Worm (Caenorhabditis elegans): ENCODE results near the gene timm-17B.1.

timm-17B.1 gene

ce11 chrIV:4725478-4725920 is 19.8 kb downstream of the timm-17B.1 start (continued):
- peak; percentile 100 for TF ChIP-seq mab-9 (GFP tag; IDR thresholded peaks at IDR 0.05)
- TF ChIP-seq sox-4 (tag; optimal IDR thresholded peaks at IDR 0.05), result peak; percentile 81
- TF ChIP-seq C04F5.9 (tag; optimal IDR thresholded peaks at IDR 0.05), result peak; percentile 84
- TF ChIP-seq lin-35 (GFP tag; optimal IDR thresholded peaks at IDR 0.05), result peak; percentile 29 to 43
- TF ChIP-seq fkh-10 (GFP tag; optimal IDR thresholded peaks at IDR 0.05), result peak; percentile 16
- peak; percentile 35 for TF ChIP-seq jun-1 (tag; optimal IDR thresholded peaks at IDR 0.05)
- TF ChIP-seq nhr-90 (tag; optimal IDR thresholded peaks at IDR 0.05; ENCODE audit: poor library complexity), result peak; percentile 90
- peak; percentile 97 for TF ChIP-seq nhr-47 (tag; optimal IDR thresholded peaks at IDR 0.05)
- TF ChIP-seq lsy-2 (tag; optimal IDR thresholded peaks at IDR 0.05), result peak; percentile 95 to 96
- TF ChIP-seq lir-3 (tag; optimal IDR thresholded peaks at IDR 0.05; ENCODE audit: poor library complexity), result peak; percentile 78
- peak; percentile 24 for TF ChIP-seq lin-39 (tag; optimal IDR thresholded peaks at IDR 0.05)

ce11 chrIV:4724562-4724961 is 20.7 kb downstream of the timm-17B.1 start, which contains the start of gene K08F11.1:
Gene K08F11.1, plus strand, starts transcription at chrIV:4724862.
- TF ChIP-seq zag-1 (tag; optimal IDR thresholded peaks at IDR 0.05) (no peak), swsn-7 (tag; optimal IDR thresholded peaks at IDR 0.05) (no peak), rnt-1 (tag; optimal IDR thresholded peaks at IDR 0.05) (no peak), sox-4 (tag; optimal IDR thresholded peaks at IDR 0.05) (no peak), tlp-1 (tag; optimal IDR thresholded peaks at IDR 0.05) (no peak), nhr-12 (tag; optimal IDR thresholded peaks at IDR 0.05) (no peak), lin-39 (tag; optimal IDR thresholded peaks at IDR 0.05) (no peak), ztf-4 (tag; optimal IDR thresholded peaks at IDR 0.05) (no peak), skn-1 (tag; optimal IDR thresholded peaks at IDR 0.05) (no peak), snu-23 (GFP tag; optimal IDR thresholded peaks at IDR 0.05) (no peak), ama-1 (optimal IDR thresholded peaks at IDR 0.05) (no peak), efl-1 (optimal IDR thresholded peaks at IDR 0.05) (no peak), efl-1 (GFP tag; optimal IDR thresholded peaks at IDR 0.05 in 1 of 2) (no peak), snpc-4 (tag; optimal IDR thresholded peaks at IDR 0.05) (no peak), lsy-2 (tag; optimal IDR thresholded peaks at IDR 0.05) (no peak), nhr-71 (tag; optimal IDR thresholded peaks at IDR 0.05) (no peak), C04F5.9 (tag; optimal IDR thresholded peaks at IDR 0.05) (no peak), mab-9 (GFP tag; IDR thresholded peaks at IDR 0.05) (no peak), lin-13 (GFP tag; optimal IDR thresholded peaks at IDR 0.05) (no peak)

- TF ChIP-seq mef-2 (tag; optimal IDR thresholded peaks at IDR 0.05), result no peak
- no peak for TF ChIP-seq sox-4 (tag; optimal IDR thresholded peaks at IDR 0.05)
- TF ChIP-seq efl-3 (GFP tag; optimal IDR thresholded peaks at IDR 0.05), result no peak
- TF ChIP-seq hpl-2 (GFP tag; optimal IDR thresholded peaks at IDR 0.05), result no peak
- TF ChIP-seq fkh-4 (tag; optimal IDR thresholded peaks at IDR 0.05; ENCODE audit: borderline replicate concordance), result no peak
- TF ChIP-seq ceh-90 (tag; optimal IDR thresholded peaks at IDR 0.05), result no peak
- TF ChIP-seq nhr-90 (tag; optimal IDR thresholded peaks at IDR 0.05; ENCODE audit: poor library complexity), result no peak
- no peak for TF ChIP-seq sptf-1 (tag; optimal IDR thresholded peaks at IDR 0.05)
- no peak for TF ChIP-seq mab-9 (GFP tag; IDR thresholded peaks at IDR 0.05)
- TF ChIP-seq elt-2 (tag; optimal IDR thresholded peaks at IDR 0.05), result no peak
- no peak for TF ChIP-seq unc-62 (GFP tag; optimal IDR thresholded peaks at IDR 0.05)
- TF ChIP-seq C04F5.9 (tag; optimal IDR thresholded peaks at IDR 0.05), result no peak
- no peak for TF ChIP-seq ama-1 (optimal IDR thresholded peaks at IDR 0.05)
- no peak for TF ChIP-seq nhr-19 (GFP tag; conservative IDR thresholded peaks at IDR 0.05)
- no peak for TF ChIP-seq nhr-11 (tag; optimal IDR thresholded peaks at IDR 0.05)
- no peak for TF ChIP-seq lin-14 (GFP tag; optimal IDR thresholded peaks at IDR 0.05)
- no peak for TF ChIP-seq rnt-1 (tag; optimal IDR thresholded peaks at IDR 0.05)
Observed at ce11 chrIV:4723687-4724086, 21.6 kb downstream of the timm-17B.1 start.

ce11 chrIV:4720522-4720921 is 24.8 kb downstream of the timm-17B.1 start:
- peak; percentile 95 for TF ChIP-seq unc-98 (GFP tag; IDR thresholded peaks at IDR 0.05)
- peak; percentile 24 for TF ChIP-seq swsn-7 (tag; optimal IDR thresholded peaks at IDR 0.05)
- peak; percentile 47 for TF ChIP-seq lin-14 (GFP tag; optimal IDR thresholded peaks at IDR 0.05)
- peak; percentile 60 for TF ChIP-seq fkh-8 (tag; optimal IDR thresholded peaks at IDR 0.05)
- TF ChIP-seq xbp-1 (tag; optimal IDR thresholded peaks at IDR 0.05), result peak; percentile 44
- TF ChIP-seq F16B12.6 (tag; optimal IDR thresholded peaks at IDR 0.05), result peak; percentile 61
- peak; percentile 46 for TF ChIP-seq nhr-20 (tag; optimal IDR thresholded peaks at IDR 0.05)
- peak; percentile 32 for TF ChIP-seq dsc-1 (tag; optimal IDR thresholded peaks at IDR 0.05)
- peak; percentile 77 for TF ChIP-seq nhr-47 (tag; optimal IDR thresholded peaks at IDR 0.05)
- peak; percentile 58 for TF ChIP-seq nhr-85 (tag)
- TF ChIP-seq ceh-88 (GFP tag; IDR thresholded peaks at IDR 0.05), result peak; percentile 97
- peak; percentile 64 for TF ChIP-seq rnt-1 (tag; optimal IDR thresholded peaks at IDR 0.05)
- peak; percentile 93 for TF ChIP-seq mab-9 (GFP tag; IDR thresholded peaks at IDR 0.05)
- peak; percentile 39 for TF ChIP-seq tbx-2 (tag; optimal IDR thresholded peaks at IDR 0.05)
- TF ChIP-seq isw-1 (GFP tag; IDR thresholded peaks at IDR 0.05), result peak; percentile 95
- peak; percentile 31 to 60 for TF ChIP-seq lin-35 (GFP tag; optimal IDR thresholded peaks at IDR 0.05)
- peak; percentile 97 for TF ChIP-seq grh-1 (GFP tag; IDR thresholded peaks at IDR 0.05)
- TF ChIP-seq lsy-2 (tag; optimal IDR thresholded peaks at IDR 0.05), result peak; percentile 61 to 89
- peak; percentile 3 for TF ChIP-seq C04F5.9 (tag; optimal IDR thresholded peaks at IDR 0.05)
- peak; percentile 42 for TF ChIP-seq snu-23 (GFP tag; optimal IDR thresholded peaks at IDR 0.05)
- peak; percentile 29 for TF ChIP-seq unc-86 (tag; optimal IDR thresholded peaks at IDR 0.05)
